Worm (Caenorhabditis elegans) whole organism, L3 larva: ENCODE data around the gene F37C12.21.

Source experiments
- ama-1 ChIP-seq: fragments of 150-350 bp; optimal IDR thresholded peaks from 2 replicates; lab custom pipeline; 2018
- ceh-9 ChIP-seq: sonication (generic microtip); optimal IDR thresholded peaks from 2 replicates; lab custom pipeline; 2018; ENCODE audit warnings: missing biosample characterization, missing genetic modification characterization
- jun-1 ChIP-seq: fragments of 150-350 bp; optimal IDR thresholded peaks from 2 replicates; lab custom pipeline; 2014; ENCODE audit warnings: missing biosample characterization, missing genetic modification reagents, missing genetic modification characterization
- nhr-11 ChIP-seq: fragments of 150-350 bp; optimal IDR thresholded peaks from 2 replicates; lab custom pipeline; 2014; ENCODE audit warnings: missing biosample characterization, missing genetic modification characterization
- nhr-237 ChIP-seq: fragments of 150-350 bp; optimal IDR thresholded peaks from 2 replicates; lab custom pipeline; 2014; ENCODE audit warnings: missing biosample characterization, missing genetic modification characterization
- nhr-28 ChIP-seq: fragments of 150-350 bp; optimal IDR thresholded peaks from 2 replicates; lab custom pipeline; 2014; ENCODE audit warnings: missing biosample characterization, missing genetic modification characterization
- snpc-4 ChIP-seq: fragments of 150-350 bp; optimal IDR thresholded peaks from 2 replicates; lab custom pipeline; 2014; ENCODE audit warnings: missing biosample characterization, missing genetic modification characterization
- unc-39 ChIP-seq: sonication (generic microtip); optimal IDR thresholded peaks from 4 replicates; lab custom pipeline; 2017; ENCODE audit warnings: missing biosample characterization, missing genetic modification characterization

- TF ChIP-seq jun-1 (tag; lab: Kevin White, UChicago) (peak; percentile 82), nhr-28 (no peak), nhr-11 (tag; lab: Kevin White, UChicago) (no peak), snpc-4 (tag; lab: Kevin White, UChicago) (peak; percentile 37), ama-1 (lab: Kevin White, UChicago) (no peak), unc-39 (tag; lab: Kevin White, UChicago) (no peak), ceh-9 (tag; lab: Kevin White, UChicago) (no peak), nhr-237 (no peak)
Measured at ce11 chrIII:7165816-7166229, 22.3 kb upstream of the F37C12.21 start.
